Fruit fly (Drosophila melanogaster) whole organism, embryonic: ENCODE measurements around the gene MED27.
A peak's percentile ranks its signal among the peaks of the same experiment; 100 is the strongest.

Experiments used
- ATbp ChIP-seq: fragments of 200-800 bp; sonication (Bioruptor generic); optimal IDR thresholded peaks from 2 replicates; lab custom pipeline; 2017; ENCODE audit warnings: missing biosample characterization, mild to moderate bottlenecking, missing genetic modification characterization, missing genetic modification reagents
- CG10267 ChIP-seq: fragments of 200-800 bp; sonication (Bioruptor generic); optimal IDR thresholded peaks from 2 replicates; lab custom pipeline; 2018; ENCODE audit warnings: missing biosample characterization, mild to moderate bottlenecking, missing genetic modification characterization, moderate library complexity
- CG10366 ChIP-seq: fragments of 200-800 bp; sonication (Bioruptor generic); IDR thresholded peaks from 2 replicates; pipeline ENCODE4 v1.3.6; 2022; ENCODE audit warnings: missing biosample characterization, missing genetic modification characterization
- CG10543 ChIP-seq: fragments of 200-800 bp; sonication (Bioruptor generic); optimal IDR thresholded peaks from 3 replicates; lab custom pipeline; 2017; ENCODE audit warnings: missing biosample characterization, mild to moderate bottlenecking, missing genetic modification characterization, moderate library complexity
- CG11247 ChIP-seq: fragments of 200-800 bp; sonication (Bioruptor generic); IDR thresholded peaks from 2 replicates; pipeline ENCODE4 v1.3.6; 2022; ENCODE audit warnings: missing biosample characterization, missing genetic modification characterization
- CG11504 ChIP-seq: fragments of 200-800 bp; sonication (Bioruptor generic); optimal IDR thresholded peaks from 3 replicates; lab custom pipeline; 2019; ENCODE audit warnings: missing biosample characterization, mild to moderate bottlenecking, missing genetic modification characterization, moderate library complexity
- CG11723 ChIP-seq: fragments of 200-800 bp; sonication (Bioruptor generic); optimal IDR thresholded peaks from 2 replicates; lab custom pipeline; 2017; ENCODE audit warnings: missing biosample characterization, mild to moderate bottlenecking, missing genetic modification characterization
- CG12071 ChIP-seq: fragments of 200-800 bp; sonication (Bioruptor generic); optimal IDR thresholded peaks from 3 replicates; lab custom pipeline; 2018; ENCODE audit warnings: missing biosample characterization, mild to moderate bottlenecking, missing genetic modification characterization
- CG12219 ChIP-seq: fragments of 200-800 bp; sonication (Bioruptor generic); optimal IDR thresholded peaks from 3 replicates; lab custom pipeline; 2018; ENCODE audit warnings: missing biosample characterization, mild to moderate bottlenecking, missing genetic modification characterization
- CG12299 ChIP-seq: fragments of 200-800 bp; sonication (Bioruptor generic); optimal IDR thresholded peaks from 2 replicates; lab custom pipeline; 2018; ENCODE audit warnings: missing biosample characterization, mild to moderate bottlenecking, missing genetic modification characterization
- CG1233 ChIP-seq: fragments of 200-800 bp; sonication (Bioruptor generic); optimal IDR thresholded peaks from 4 replicates; lab custom pipeline; 2018; ENCODE audit warnings: missing biosample characterization, mild to moderate bottlenecking, missing genetic modification characterization
- CG12744 ChIP-seq: fragments of 200-800 bp; sonication (Bioruptor generic); optimal IDR thresholded peaks from 2 replicates; lab custom pipeline; 2016; ENCODE audit warnings: missing biosample characterization, missing genetic modification characterization
- CG13424 ChIP-seq: fragments of 200-800 bp; sonication (Bioruptor generic); optimal IDR thresholded peaks from 2 replicates; lab custom pipeline; 2019; ENCODE audit warnings: missing biosample characterization, mild to moderate bottlenecking, missing genetic modification characterization, moderate library complexity
- CG13775 ChIP-seq: fragments of 200-800 bp; sonication (Bioruptor generic); optimal IDR thresholded peaks from 3 replicates; lab custom pipeline; 2017; ENCODE audit warnings: missing biosample characterization, mild to moderate bottlenecking, missing genetic modification characterization
- CG14014 ChIP-seq: fragments of 200-800 bp; sonication (Bioruptor generic); IDR thresholded peaks from 2 replicates; pipeline ENCODE4 v1.3.6; 2022; ENCODE audit warnings: missing biosample characterization, missing genetic modification characterization
- CG1529 ChIP-seq: fragments of 200-800 bp; sonication (Bioruptor generic); optimal IDR thresholded peaks from 3 replicates; lab custom pipeline; 2018; ENCODE audit warnings: missing biosample characterization, missing genetic modification characterization
- CG1602 ChIP-seq: fragments of 200-800 bp; sonication (Bioruptor generic); optimal IDR thresholded peaks from 3 replicates; lab custom pipeline; 2016; ENCODE audit warnings: missing biosample characterization, missing genetic modification characterization
- CG17912 ChIP-seq: fragments of 200-800 bp; sonication (Bioruptor generic); optimal IDR thresholded peaks from 2 replicates; lab custom pipeline; 2018; ENCODE audit warnings: missing biosample characterization, mild to moderate bottlenecking, missing genetic modification characterization
- CG2889 ChIP-seq: fragments of 200-800 bp; sonication (Bioruptor generic); IDR thresholded peaks from 3 replicates; pipeline ENCODE4 v1.3.6; 2022; ENCODE audit warnings: missing biosample characterization, missing genetic modification characterization
- CG31224 ChIP-seq: fragments of 200-800 bp; sonication (Bioruptor generic); IDR thresholded peaks from 2 replicates; pipeline ENCODE4 v1.3.6; 2022; ENCODE audit warnings: missing biosample characterization, missing genetic modification characterization
- CG3726 ChIP-seq: fragments of 200-800 bp; sonication (Bioruptor generic); IDR thresholded peaks from 3 replicates; pipeline ENCODE4, ENCODE4 v1.3.6; 2022; ENCODE audit warnings: missing biosample characterization, missing genetic modification characterization
- CG4404 ChIP-seq: fragments of 200-800 bp; sonication (Bioruptor generic); IDR thresholded peaks from 2 replicates; pipeline ENCODE4 v1.3.6; 2022; ENCODE audit warnings: missing biosample characterization, missing genetic modification characterization
- CG8359 ChIP-seq: fragments of 200-800 bp; sonication (Bioruptor generic); optimal IDR thresholded peaks from 2 replicates; lab custom pipeline; 2017; ENCODE audit warnings: missing biosample characterization, mild to moderate bottlenecking, missing genetic modification characterization, borderline replicate concordance
- CG9609 ChIP-seq: fragments of 200-800 bp; sonication (Bioruptor generic); optimal IDR thresholded peaks from 3 replicates; lab custom pipeline; 2016; ENCODE audit warnings: missing biosample characterization, missing genetic modification characterization
- D19B ChIP-seq: fragments of 200-800 bp; sonication (Bioruptor generic); optimal IDR thresholded peaks from 2 replicates; lab custom pipeline; 2017; ENCODE audit warnings: missing biosample characterization, mild to moderate bottlenecking, missing genetic modification characterization
- Fer1 ChIP-seq: fragments of 200-800 bp; sonication (Bioruptor generic); optimal IDR thresholded peaks from 2 replicates; lab custom pipeline; 2017; ENCODE audit warnings: missing biosample characterization, mild to moderate bottlenecking, missing genetic modification characterization
- Fer2 ChIP-seq: fragments of 200-800 bp; sonication (Bioruptor generic); optimal IDR thresholded peaks from 2 replicates; lab custom pipeline; 2018; ENCODE audit warnings: missing biosample characterization, mild to moderate bottlenecking, missing genetic modification characterization, moderate library complexity
- Gug ChIP-seq: fragments of 200-800 bp; sonication (Bioruptor generic); IDR thresholded peaks from 4 replicates; pipeline ENCODE4 v1.3.6; 2022; ENCODE audit warnings: missing biosample characterization, missing genetic modification characterization
- HLH54F ChIP-seq: fragments of 200-800 bp; sonication (Bioruptor generic); optimal IDR thresholded peaks from 3 replicates; lab custom pipeline; 2016; ENCODE audit warnings: missing biosample characterization, missing genetic modification characterization
- HLHmδ ChIP-seq: fragments of 200-800 bp; sonication (Bioruptor generic); optimal IDR thresholded peaks from 2 replicates; lab custom pipeline; 2018; ENCODE audit warnings: missing biosample characterization, mild to moderate bottlenecking, missing genetic modification characterization, moderate library complexity
- Neu2 ChIP-seq: fragments of 200-800 bp; sonication (Bioruptor generic); optimal IDR thresholded peaks from 3 replicates; lab custom pipeline; 2016; ENCODE audit warnings: missing biosample characterization, missing genetic modification characterization, borderline replicate concordance
- Ravus ChIP-seq: fragments of 200-800 bp; sonication (Bioruptor generic); IDR thresholded peaks from 2 replicates; pipeline ENCODE4 v1.3.6; 2022; ENCODE audit warnings: missing biosample characterization, missing genetic modification characterization
- Usf ChIP-seq: fragments of 200-800 bp; sonication (Bioruptor generic); optimal IDR thresholded peaks from 2 replicates; lab custom pipeline; 2017; ENCODE audit warnings: missing genotype, missing biosample characterization, missing genetic modification characterization
- ash1 ChIP-seq: fragments of 200-800 bp; sonication (Bioruptor generic); optimal IDR thresholded peaks from 2 replicates; lab custom pipeline; 2018; ENCODE audit warnings: missing biosample characterization, mild to moderate bottlenecking, missing genetic modification characterization
- br ChIP-seq: fragments of >200 bp; optimal IDR thresholded peaks from 2 replicates; lab custom pipeline; 2017
- dati ChIP-seq: fragments of 200-800 bp; sonication (Bioruptor generic); IDR thresholded peaks from 2 replicates; pipeline ENCODE4 v1.3.6; 2022; ENCODE audit warnings: missing biosample characterization, missing genetic modification characterization
- gce ChIP-seq: fragments of 200-800 bp; sonication (Bioruptor generic); IDR thresholded peaks from 3 replicates; pipeline ENCODE4 v1.3.6; 2022; ENCODE audit warnings: missing biosample characterization, missing genetic modification characterization
- gcm2 ChIP-seq: fragments of 200-800 bp; sonication (Bioruptor generic); optimal IDR thresholded peaks from 2 replicates; lab custom pipeline; 2016; ENCODE audit warnings: missing biosample characterization, missing genetic modification characterization
- kah ChIP-seq: fragments of 200-800 bp; sonication (Bioruptor generic); optimal IDR thresholded peaks from 2 replicates; lab custom pipeline; 2018; ENCODE audit warnings: missing biosample characterization, mild to moderate bottlenecking, missing genetic modification characterization
- kni ChIP-seq: fragments of 200-800 bp; sonication (Bioruptor generic); optimal IDR thresholded peaks from 3 replicates; lab custom pipeline; 2017; ENCODE audit warnings: mild to moderate bottlenecking, missing biosample characterization, missing genetic modification reagents, missing genetic modification characterization
- knrl ChIP-seq: fragments of 200-800 bp; sonication (Bioruptor generic); IDR thresholded peaks from 3 replicates; pipeline ENCODE4 v1.3.6; 2022; ENCODE audit warnings: missing biosample characterization, missing genetic modification characterization; ENCODE audit not compliant: partially characterized antibody
- mam ChIP-seq: fragments of 200-800 bp; sonication (Bioruptor generic); optimal IDR thresholded peaks from 3 replicates; lab custom pipeline; 2016; ENCODE audit warnings: missing biosample characterization, missing genetic modification characterization
- pb ChIP-seq: fragments of 200-800 bp; sonication (Bioruptor generic); optimal IDR thresholded peaks from 3 replicates; lab custom pipeline; 2016; ENCODE audit warnings: missing biosample characterization, missing genetic modification characterization
- pfk ChIP-seq: fragments of 200-800 bp; sonication (Bioruptor generic); optimal IDR thresholded peaks from 2 replicates; lab custom pipeline; 2018; ENCODE audit warnings: missing biosample characterization, mild to moderate bottlenecking, missing genetic modification characterization, moderate library complexity
- phol ChIP-seq: fragments of 200-800 bp; sonication (Bioruptor generic); optimal IDR thresholded peaks from 3 replicates; lab custom pipeline; 2018; ENCODE audit warnings: missing biosample characterization, mild to moderate bottlenecking, missing genetic modification characterization, moderate library complexity
- rib ChIP-seq: fragments of 200-800 bp; sonication (Bioruptor generic); IDR thresholded peaks from 2 replicates; pipeline ENCODE4 v1.3.6; 2022; ENCODE audit warnings: missing biosample characterization, missing genetic modification characterization
- sima ChIP-seq: fragments of 200-800 bp; sonication (Bioruptor generic); optimal IDR thresholded peaks from 2 replicates; lab custom pipeline; 2016; ENCODE audit warnings: missing biosample characterization, missing genetic modification characterization
- unpg ChIP-seq: fragments of 200-800 bp; sonication (Bioruptor generic); optimal IDR thresholded peaks from 3 replicates; lab custom pipeline; 2018; ENCODE audit warnings: missing biosample characterization, mild to moderate bottlenecking, missing genetic modification characterization, moderate library complexity
- wdn ChIP-seq: fragments of 200-800 bp; sonication (Bioruptor generic); IDR thresholded peaks from 2 replicates; pipeline ENCODE4 v1.3.6; 2022; ENCODE audit warnings: missing biosample characterization, missing genetic modification characterization
- zen ChIP-seq: fragments of 200-800 bp; sonication (Bioruptor generic); optimal IDR thresholded peaks from 3 replicates; lab custom pipeline; 2018; ENCODE audit warnings: missing biosample characterization, mild to moderate bottlenecking, missing genetic modification characterization, moderate library complexity

MED27 gene

dm6 chr3R:5620387-5620956 lies 34.5 kb upstream of the MED27 start (continued):
- TF ChIP-seq gcm2 (GFP tag; lab: Kevin White, UChicago): peak; percentile 64
- peak; percentile 10 for TF ChIP-seq HLHmδ
- TF ChIP-seq CG13424 (tag; lab: Kevin White, UChicago): peak; percentile 60
- peak; percentile 6 for TF ChIP-seq Usf (GFP tag; lab: Kevin White, UChicago)
- peak; percentile 59 for TF ChIP-seq CG1233 (GFP tag; lab: Kevin White, UChicago)
- peak; percentile 42; the same call in 2 of the 4 replicates for TF ChIP-seq Gug (GFP tag; lab: Robert Waterston, UW)
- peak; percentile 22 for TF ChIP-seq CG12299 (tag; lab: Kevin White, UChicago)
- peak; percentile 42 for TF ChIP-seq CG1529 (GFP tag; lab: Kevin White, UChicago)
- no peak for TF ChIP-seq ash1
- TF ChIP-seq zen (tag; lab: Kevin White, UChicago): peak; percentile 21
- TF ChIP-seq CG31224 (GFP tag; lab: Robert Waterston, UW): no peak
- TF ChIP-seq CG12071: no peak
- TF ChIP-seq CG14014 (GFP tag; lab: Robert Waterston, UW): peak; percentile 43; the same call in 1 of the 2 replicates
- TF ChIP-seq gce: peak; percentile 74
- TF ChIP-seq Neu2 (GFP tag; lab: Kevin White, UChicago): no peak
- TF ChIP-seq CG11504: peak; percentile 83
- TF ChIP-seq CG1602 (GFP tag; lab: Kevin White, UChicago): peak; percentile 48
- no peak for TF ChIP-seq CG12744 (GFP tag; lab: Kevin White, UChicago)
- peak; percentile 59; the same call in 1 of the 3 replicates for TF ChIP-seq CG3726 (GFP tag; lab: Robert Waterston, UW)
- TF ChIP-seq knrl (GFP tag; lab: Robert Waterston, UW): no peak
- TF ChIP-seq sima (GFP tag; lab: Kevin White, UChicago): no peak
- TF ChIP-seq CG11723 (GFP tag; lab: Kevin White, UChicago): peak; percentile 48
- peak; percentile 34 for TF ChIP-seq kni (GFP tag; lab: Kevin White, UChicago)
- no peak for TF ChIP-seq CG8359 (GFP tag; lab: Kevin White, UChicago)
- no peak for TF ChIP-seq pfk (GFP tag; lab: Kevin White, UChicago)
- no peak; the same call in 1 of the 2 replicates for TF ChIP-seq CG10366 (GFP tag; lab: Robert Waterston, UW)
- TF ChIP-seq pb: peak; percentile 50
- TF ChIP-seq dati: no peak
- TF ChIP-seq CG11247 (GFP tag; lab: Robert Waterston, UW): peak; percentile 54
- TF ChIP-seq CG10543 (GFP tag; lab: Kevin White, UChicago): no peak
- peak; percentile 71 for TF ChIP-seq phol (tag; lab: Kevin White, UChicago)
- no peak for TF ChIP-seq Fer2 (tag; lab: Kevin White, UChicago)
- TF ChIP-seq CG2889 (GFP tag; lab: Robert Waterston, UW): no peak
- no peak for TF ChIP-seq kah (GFP tag; lab: Kevin White, UChicago)
- TF ChIP-seq CG13775 (GFP tag; lab: Kevin White, UChicago): peak; percentile 68
- peak; percentile 47 for TF ChIP-seq CG10267 (tag; lab: Kevin White, UChicago)
- peak; percentile 30; the same call in 1 of the 2 replicates for TF ChIP-seq wdn (GFP tag; lab: Robert Waterston, UW)
- no peak for TF ChIP-seq br (lab: Kevin White, UChicago)
- TF ChIP-seq CG9609: peak; percentile 57
- TF ChIP-seq HLH54F (GFP tag; lab: Kevin White, UChicago): peak; percentile 30
- TF ChIP-seq unpg: peak; percentile 35
- TF ChIP-seq CG4404 (GFP tag; lab: Robert Waterston, UW): peak; percentile 39; the same call in 1 of the 2 replicates
- no peak for TF ChIP-seq CG17912 (GFP tag; lab: Kevin White, UChicago)
- TF ChIP-seq Fer1 (GFP tag; lab: Kevin White, UChicago): peak; percentile 44
- TF ChIP-seq CG12219 (GFP tag; lab: Kevin White, UChicago): peak; percentile 61
- TF ChIP-seq rib (GFP tag; lab: Robert Waterston, UW): no peak
- TF ChIP-seq ATbp (GFP tag; lab: Kevin White, UChicago): peak; percentile 71
- peak; percentile 38 for TF ChIP-seq D19B (GFP tag; lab: Kevin White, UChicago)
- peak; percentile 60 for TF ChIP-seq mam (GFP tag; lab: Kevin White, UChicago)
- TF ChIP-seq Ravus (GFP tag; lab: Robert Waterston, UW): no peak; the same call in 1 of the 2 replicates
